Worm (Caenorhabditis elegans): ENCODE data around the gene lgc-4.

DNA sequence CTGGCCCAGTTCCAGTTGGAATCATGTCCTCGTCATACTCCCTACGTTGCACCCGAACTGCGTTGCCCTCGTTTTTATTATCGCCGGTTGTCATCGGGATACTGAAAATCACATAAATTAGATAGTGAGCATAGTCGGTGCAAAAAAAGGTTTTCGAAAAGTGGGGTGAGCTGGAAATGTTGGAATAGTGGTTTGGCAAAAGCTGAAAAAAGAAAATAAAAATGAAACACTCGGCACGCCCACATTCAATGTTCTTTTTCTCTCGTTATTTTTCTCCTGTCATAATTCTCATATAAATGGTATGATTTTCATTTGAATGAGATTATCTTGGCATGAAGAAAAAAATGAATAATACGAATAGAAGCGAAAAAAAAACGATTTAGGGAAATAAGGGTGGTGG, 22.2 kb upstream of the lgc-4 start, which contains the start of gene F18G5.6:
- no peak for TF ChIP-seq mdl-1 (tag; optimal IDR thresholded peaks at IDR 0.05)
- TF ChIP-seq egl-27 (tag; optimal IDR thresholded peaks at IDR 0.05): no peak
- TF ChIP-seq ama-1 (optimal IDR thresholded peaks at IDR 0.05): no peak
- TF ChIP-seq skn-1 (tag; optimal IDR thresholded peaks at IDR 0.05): no peak
- no peak for TF ChIP-seq fos-1 (tag; optimal IDR thresholded peaks at IDR 0.05)
- no peak for TF ChIP-seq nhr-6 (tag; optimal IDR thresholded peaks at IDR 0.05)
- TF ChIP-seq ztf-11 (tag; optimal IDR thresholded peaks at IDR 0.05): no peak
- TF ChIP-seq sma-9 (GFP tag; optimal IDR thresholded peaks at IDR 0.05): no peak
- no peak for TF ChIP-seq sma-9 (tag; optimal IDR thresholded peaks at IDR 0.05)
- no peak for TF ChIP-seq snpc-4 (tag; optimal IDR thresholded peaks at IDR 0.05)
- TF ChIP-seq dmd-4 (tag; optimal IDR thresholded peaks at IDR 0.05): no peak
- TF ChIP-seq lsy-2 (tag; optimal IDR thresholded peaks at IDR 0.05): no peak
- no peak for TF ChIP-seq nhr-237 (tag; optimal IDR thresholded peaks at IDR 0.05)

Measured in whole organism, L2 larva.